Worm (Caenorhabditis elegans) whole organism, L2 larva: ENCODE results near the gene nhr-182.

Source experiments
- R02D3.7 ChIP-seq: fragments of 150-350 bp; optimal IDR thresholded peaks from 2 replicates; lab custom pipeline; 2014; ENCODE audit warnings: missing biosample characterization, missing genetic modification characterization
- ceh-82 ChIP-seq: fragments of 150-350 bp; optimal IDR thresholded peaks from 2 replicates; lab custom pipeline; 2014; ENCODE audit warnings: missing biosample characterization, missing genetic modification characterization
- lin-13 ChIP-seq: fragments of 150-350 bp; optimal IDR thresholded peaks from 2 replicates; lab custom pipeline; 2014; ENCODE audit warnings: missing biosample characterization, missing genetic modification reagents, missing genetic modification characterization
- nhr-77 ChIP-seq: fragments of 150-350 bp; optimal IDR thresholded peaks from 2 replicates; lab custom pipeline; 2014; ENCODE audit warnings: missing biosample characterization, missing genetic modification characterization
- ztf-11 ChIP-seq: sonication (generic microtip); optimal IDR thresholded peaks from 2 replicates; lab custom pipeline; 2017; ENCODE audit warnings: missing biosample characterization, missing genetic modification characterization

ce11 chrV:2218803-2219202 is 40.9 kb downstream of the nhr-182 start, which contains the start of gene nhr-56:
- no peak for TF ChIP-seq ztf-11
- no peak for TF ChIP-seq nhr-77 (tag; lab: Kevin White, UChicago)
- TF ChIP-seq lin-13 (GFP tag; lab: Kevin White, UChicago): no peak
- no peak for TF ChIP-seq R02D3.7 (tag; lab: Kevin White, UChicago)
- no peak for TF ChIP-seq ceh-82 (tag; lab: Kevin White, UChicago)
